Fruit fly (Drosophila melanogaster) S2 (cell line): ENCODE measurements around the gene CG31460.

Source experiments
- CG8478 ChIP-seq: fragments of >200 bp; optimal IDR thresholded peaks from 2 replicates; lab custom pipeline; 2018
- CTCF ChIP-seq, 2 experiments: fragments of >200 bp; optimal IDR thresholded peaks; 2 replicates each; lab custom pipeline; 2018

Gene CG31460

dm6 chr3R:8596161-8596560, 33.7 kb downstream of the CG31460 start:
- TF ChIP-seq CTCF (optimal IDR thresholded peaks at IDR 0.05; lab: Kevin White, UChicago) (no peak), CG8478 (lab: Kevin White, UChicago) (no peak)
